Worm (Caenorhabditis elegans): ENCODE results near the gene adt-2.

DNA sequence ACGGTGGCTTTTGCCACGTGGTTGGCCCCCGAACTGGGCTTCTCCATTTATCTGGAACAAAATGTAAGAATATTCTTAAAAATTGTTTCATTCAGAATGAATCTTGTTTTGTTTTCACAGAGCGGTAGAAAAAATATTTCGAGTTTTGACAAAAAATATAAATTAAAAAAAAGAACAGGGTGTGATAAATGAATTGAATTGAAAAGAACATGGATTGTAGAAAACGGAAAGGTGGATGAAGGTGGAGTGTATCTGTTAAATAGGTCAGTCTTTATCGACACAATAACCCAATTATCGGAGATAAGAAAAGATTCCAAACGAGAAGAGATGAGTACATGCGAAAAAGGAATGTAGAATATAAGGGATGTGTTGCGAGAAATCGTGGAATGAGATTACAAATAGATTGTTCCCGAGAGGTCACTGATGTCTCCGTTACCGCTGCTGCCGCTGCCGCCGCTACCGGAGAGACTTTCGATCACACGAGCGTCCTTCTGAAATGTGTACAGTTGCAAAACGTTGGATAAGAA lies 48.2 kb upstream of the adt-2 start, which contains the start of gene dpy-7:
- TF ChIP-seq tab-1 (GFP tag; IDR thresholded peaks at IDR 0.05) (no peak), flt-1 (GFP tag; IDR thresholded peaks at IDR 0.05) (no peak), ref-1 (GFP tag; conservative IDR thresholded peaks at IDR 0.05) (no peak), med-1 (GFP tag; optimal IDR thresholded peaks at IDR 0.05; ENCODE audit: insufficient read depth) (no peak)
